Worm (Caenorhabditis elegans) whole organism, L4/young adult: ENCODE data around the gene txdc-12.2.

Experiments
- W03F9.2 ChIP-seq: fragments of 150-350 bp; optimal IDR thresholded peaks from 2 replicates; lab custom pipeline; 2014; ENCODE audit warnings: missing biosample characterization, missing genetic modification characterization
- him-1 ChIP-seq: sonication (generic microtip); optimal IDR thresholded peaks from 2 replicates; lab custom pipeline; 2016; ENCODE audit warnings: missing genotype, missing genetic modification reagents, missing genetic modification characterization, missing compliant biosample characterization

DNA sequence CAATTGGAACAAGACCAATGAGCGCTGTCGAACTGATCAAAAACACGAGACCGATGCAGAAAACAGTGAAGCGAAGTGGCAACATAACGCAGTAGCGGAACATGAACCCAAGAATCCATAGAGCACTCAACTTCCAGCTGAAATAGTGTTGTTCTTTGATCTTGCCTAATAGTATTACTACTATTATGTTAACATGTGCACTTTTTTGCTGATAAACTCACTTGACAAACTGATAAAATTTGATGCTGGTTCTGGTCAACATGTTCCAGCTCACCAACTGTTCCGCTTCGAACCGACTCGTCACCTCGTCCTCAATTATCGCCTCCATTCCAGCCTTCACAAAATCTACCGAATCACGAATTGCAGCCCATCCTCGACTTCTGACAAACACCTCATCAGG is 6.0 kb upstream of the txdc-12.2 start:
- TF ChIP-seq him-1 (tag; lab: Kevin White, UChicago) (no peak), W03F9.2 (tag; lab: Kevin White, UChicago) (no peak)
